Worm (Caenorhabditis elegans) whole organism, L3 larva: Measurements from ENCODE around the gene F22B5.4.

Experiments used
- ceh-82 ChIP-seq: fragments of 150-350 bp; optimal IDR thresholded peaks from 2 replicates; lab custom pipeline; 2014; ENCODE audit warnings: missing biosample characterization, missing genetic modification characterization
- hmg-11 ChIP-seq: sonication (generic microtip); optimal IDR thresholded peaks from 2 replicates; lab custom pipeline; 2016; ENCODE audit warnings: missing genetic modification characterization, missing compliant biosample characterization
- mdl-1 ChIP-seq: fragments of 150-350 bp; optimal IDR thresholded peaks from 2 replicates; lab custom pipeline; 2014; ENCODE audit warnings: missing biosample characterization, missing genetic modification characterization
- nhr-76 ChIP-seq: fragments of 150-350 bp; sonication (generic microtip); optimal IDR thresholded peaks from 5 replicates; lab custom pipeline; 2014; ENCODE audit warnings: missing biosample characterization, missing genetic modification characterization
- snpc-4 ChIP-seq: fragments of 150-350 bp; optimal IDR thresholded peaks from 2 replicates; lab custom pipeline; 2014; ENCODE audit warnings: missing biosample characterization, missing genetic modification characterization

- no peak for TF ChIP-seq snpc-4 (tag; lab: Kevin White, UChicago)
- TF ChIP-seq mdl-1 (tag; lab: Kevin White, UChicago) = no peak
- TF ChIP-seq hmg-11 (tag; lab: Kevin White, UChicago) = no peak
- TF ChIP-seq ceh-82 = no peak
- TF ChIP-seq nhr-76 (tag; lab: Kevin White, UChicago) = no peak
Observed at ce11 chrII:8420775-8421388, 28.6 kb upstream of the F22B5.4 start.
